Fruit fly (Drosophila melanogaster): ENCODE results near the gene CG43349.

CG43349 gene

dm6 chr2L:1172704-1173107 lies 27.3 kb upstream of the CG43349 start, which contains the start of the genes Charon and CG4887 (continued):
- TF ChIP-seq Side (GFP tag; optimal IDR thresholded peaks at IDR 0.05), result peak; percentile 85
- TF ChIP-seq zen2 (GFP tag; IDR thresholded peaks at IDR 0.05; ENCODE audit: partially characterized antibody), result no peak
- TF ChIP-seq D19B (GFP tag; optimal IDR thresholded peaks at IDR 0.05), result no peak
- no peak for TF ChIP-seq CG5180 (GFP tag; optimal IDR thresholded peaks at IDR 0.05)
- peak; percentile 73 for TF ChIP-seq CG2116 (GFP tag; optimal IDR thresholded peaks at IDR 0.05)
- peak; percentile 57; the same call in 1 of the 2 replicates for TF ChIP-seq Oaz (GFP tag; IDR thresholded peaks at IDR 0.05)
- peak; percentile 48 for TF ChIP-seq ftz-f1 (GFP tag; optimal IDR thresholded peaks at IDR 0.05)
- TF ChIP-seq crp (GFP tag; optimal IDR thresholded peaks at IDR 0.05), result peak in 1 of 2 experiments; percentile 52
- peak; percentile 85 for TF ChIP-seq YL-1 (GFP tag; optimal IDR thresholded peaks at IDR 0.05)
- TF ChIP-seq CG18764 (GFP tag; optimal IDR thresholded peaks at IDR 0.05), result no peak
- peak; percentile 89 for TF ChIP-seq CG32772 (GFP tag; IDR thresholded peaks at IDR 0.05)
- peak; percentile 61; the same call in 1 of the 2 replicates for TF ChIP-seq chm (GFP tag; IDR thresholded peaks at IDR 0.05)
- peak; percentile 87 to 88 for TF ChIP-seq dpn (GFP tag; optimal IDR thresholded peaks at IDR 0.05)
- peak; percentile 84 for TF ChIP-seq lmd (GFP tag; IDR thresholded peaks at IDR 0.05)
- peak; percentile 92 for TF ChIP-seq mam (GFP tag; optimal IDR thresholded peaks at IDR 0.05)
- peak; percentile 74 for TF ChIP-seq ttk (GFP tag; IDR thresholded peaks at IDR 0.05)
- no peak for TF ChIP-seq wek (GFP tag; optimal IDR thresholded peaks at IDR 0.05)
- peak; percentile 83 for TF ChIP-seq Myb (GFP tag; optimal IDR thresholded peaks at IDR 0.05)
- TF ChIP-seq BtbVII (GFP tag; optimal IDR thresholded peaks at IDR 0.05), result no peak
- TF ChIP-seq gcm2 (GFP tag; optimal IDR thresholded peaks at IDR 0.05), result peak; percentile 61
- TF ChIP-seq E2f1 (GFP tag; IDR thresholded peaks at IDR 0.05), result peak; percentile 77
- TF ChIP-seq Atf-2 (GFP tag; optimal IDR thresholded peaks at IDR 0.05), result peak; percentile 68
- TF ChIP-seq pum (GFP tag; optimal IDR thresholded peaks at IDR 0.05), result peak; percentile 90
- TF ChIP-seq gce (GFP tag; IDR thresholded peaks at IDR 0.05), result peak; percentile 55; the same call in 1 of the 3 replicates
- no peak for TF ChIP-seq CG1603 (tag; optimal IDR thresholded peaks at IDR 0.05)
- TF ChIP-seq CG12219 (GFP tag; optimal IDR thresholded peaks at IDR 0.05), result no peak
- peak; percentile 79 for TF ChIP-seq CG15514 (GFP tag; optimal IDR thresholded peaks at IDR 0.05)
- peak; percentile 52 for TF ChIP-seq nom (GFP tag; optimal IDR thresholded peaks at IDR 0.05)
- peak; percentile 88 for TF ChIP-seq CG12659 (GFP tag; optimal IDR thresholded peaks at IDR 0.05)
- TF ChIP-seq ac (GFP tag; optimal IDR thresholded peaks at IDR 0.05), result no peak
- peak; percentile 77 for TF ChIP-seq CG18011 (GFP tag; optimal IDR thresholded peaks at IDR 0.05)
- no peak for TF ChIP-seq Asciz (GFP tag; optimal IDR thresholded peaks at IDR 0.05)
- TF ChIP-seq CG4617 (GFP tag; optimal IDR thresholded peaks at IDR 0.05; ENCODE audit: borderline replicate concordance), result peak; percentile 93
- no peak for TF ChIP-seq sqz (GFP tag; optimal IDR thresholded peaks at IDR 0.05)
- TF ChIP-seq slbo (GFP tag; IDR thresholded peaks at IDR 0.05), result peak; percentile 92
- peak; percentile 11; the same call in 1 of the 3 replicates for TF ChIP-seq so (GFP tag; IDR thresholded peaks at IDR 0.05)
- TF ChIP-seq Stat92E (GFP tag; optimal IDR thresholded peaks at IDR 0.05), result peak in 1 of 3 experiments; percentile 15
- TF ChIP-seq HmgD (GFP tag; optimal IDR thresholded peaks at IDR 0.05), result peak; percentile 71
- TF ChIP-seq CG14050 (GFP tag; IDR thresholded peaks at IDR 0.05), result peak; percentile 55; the same call in 1 of the 3 replicates
- TF ChIP-seq tgo (GFP tag; IDR thresholded peaks at IDR 0.05), result peak; percentile 84
- TF ChIP-seq CG4328 (GFP tag; optimal IDR thresholded peaks at IDR 0.05), result peak; percentile 79
- peak; percentile 83 for TF ChIP-seq gro (GFP tag; optimal IDR thresholded peaks at IDR 0.05)
- TF ChIP-seq disco-r (GFP tag; optimal IDR thresholded peaks at IDR 0.05), result peak; percentile 48
- no peak for TF ChIP-seq D19A (tag; optimal IDR thresholded peaks at IDR 0.05)
- peak; percentile 27 for TF ChIP-seq her (GFP tag; optimal IDR thresholded peaks at IDR 0.05)
- TF ChIP-seq HLHmδ (GFP tag; optimal IDR thresholded peaks at IDR 0.05), result no peak
- peak; percentile 55 for TF ChIP-seq Dref (GFP tag; IDR thresholded peaks at IDR 0.05)
- 0 out of 3 replicates have a peak, but pooled peaks have one; percentile 44 for TF ChIP-seq Mrtf (GFP tag; IDR thresholded peaks at IDR 0.05)
- peak; percentile 85 for TF ChIP-seq Ptx1 (GFP tag; IDR thresholded peaks at IDR 0.05)
- no peak for TF ChIP-seq CG16779 (GFP tag; IDR thresholded peaks at IDR 0.05)

Measured in whole organism, embryonic.